Fruit fly (Drosophila melanogaster) S2 (cell line): Measurements from ENCODE around the gene CG17770.
A peak's percentile ranks its signal among the peaks of the same experiment; 100 is the strongest.

Experiments
- CG8478 ChIP-seq: fragments of >200 bp; optimal IDR thresholded peaks from 2 replicates; lab custom pipeline; 2018
- CTCF ChIP-seq, 2 experiments: fragments of >200 bp; optimal IDR thresholded peaks; 2 replicates each; lab custom pipeline; 2018

dm6 chr3R:25851224-25851682 lies 39.5 kb downstream of the CG17770 start, which contains the start of the genes CG14545 and CG5886:
- TF ChIP-seq CTCF (optimal IDR thresholded peaks at IDR 0.05; lab: Kevin White, UChicago) (peak; percentile 91 to 96), CG8478 (no peak)
